Worm (Caenorhabditis elegans): Measurements from ENCODE around the gene C06A6.7.

The C06A6.7 gene

DNA sequence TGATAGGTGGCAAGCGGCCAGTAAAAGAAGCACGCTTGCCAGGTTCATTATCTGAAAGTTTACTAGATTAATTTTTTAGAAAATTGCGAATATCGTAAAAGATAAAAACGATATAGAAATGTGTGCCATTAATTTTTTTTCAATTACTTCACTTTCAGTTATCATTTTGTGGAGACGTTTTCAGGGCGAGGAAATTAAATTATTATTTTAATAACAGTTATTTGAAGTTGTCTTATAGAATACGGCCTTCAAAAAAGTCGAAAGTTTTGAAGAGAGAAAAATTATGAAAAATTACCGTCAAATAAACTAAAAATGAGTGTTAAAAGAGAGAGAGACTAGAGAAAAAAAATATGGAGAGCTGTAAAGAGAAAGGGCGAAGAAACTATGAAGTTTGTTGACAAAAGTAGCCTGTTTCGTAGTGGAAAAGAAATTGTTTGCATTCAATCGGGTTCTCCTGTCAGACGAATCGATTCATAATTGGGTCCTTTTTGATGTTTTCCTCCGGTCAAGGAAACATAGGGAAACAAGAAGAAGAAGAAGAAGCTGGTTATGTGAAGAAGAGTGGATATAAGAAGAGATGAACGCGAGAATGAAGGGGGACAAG lies 3.6 kb downstream of the C06A6.7 start, which contains the start of gene erp-44.2 (continued):
- no peak for TF ChIP-seq Y67H2A.10 (GFP tag; conservative IDR thresholded peaks at IDR 0.05)
- TF ChIP-seq snpc-1.3 (tag; optimal IDR thresholded peaks at IDR 0.05; ENCODE audit: insufficient read depth), result no peak
- TF ChIP-seq dox-1 (GFP tag; IDR thresholded peaks at IDR 0.05), result no peak

DNA sequence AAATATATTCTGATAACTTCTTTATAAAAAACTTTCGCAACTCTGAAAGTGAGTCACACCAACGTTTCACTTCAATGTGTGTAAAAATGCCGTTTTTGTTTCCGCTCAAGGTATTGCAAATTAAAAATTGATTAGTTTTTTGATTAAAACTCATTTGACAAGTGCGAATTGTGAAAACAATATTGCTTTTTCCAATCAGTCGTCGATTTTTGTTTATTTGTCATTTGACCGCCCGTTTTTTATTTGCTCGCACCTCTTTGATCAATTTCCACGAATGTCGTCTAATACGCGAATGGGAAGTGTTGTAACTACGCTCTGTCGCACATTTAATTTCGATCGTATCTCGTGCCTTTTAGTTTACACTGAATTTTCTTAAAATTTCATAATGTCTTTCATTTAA lies 8.2 kb downstream of the C06A6.7 start, which contains the start of gene mvb-12:
mvb-12 (plus strand) TSS at position 375 of the 400 bp plus-strand sequence.
- TF ChIP-seq nhr-80 (tag; optimal IDR thresholded peaks at IDR 0.05) (peak; percentile 79), Y95B8A.8 (GFP tag; IDR thresholded peaks at IDR 0.05) (no peak), Y67H2A.10 (GFP tag; conservative IDR thresholded peaks at IDR 0.05) (no peak), athp-1 (tag; optimal IDR thresholded peaks at IDR 0.05) (no peak), F55B11.4 (tag; optimal IDR thresholded peaks at IDR 0.05; ENCODE audit: borderline replicate concordance, insufficient read depth) (no peak), ztf-25 (GFP tag; IDR thresholded peaks at IDR 0.05) (no peak), cebp-1 (GFP tag; IDR thresholded peaks at IDR 0.05) (peak; percentile 22; the same call in 1 of the 2 replicates), cebp-1 (tag; optimal IDR thresholded peaks at IDR 0.05) (peak; percentile 79), nfyb-1 (GFP tag; IDR thresholded peaks at IDR 0.05) (0 out of 2 replicates have a peak, but pooled peaks have one; percentile 20), rcor-1 (GFP tag; IDR thresholded peaks at IDR 0.05) (no peak), lin-26 (GFP tag; IDR thresholded peaks at IDR 0.05) (no peak), attf-5 (GFP tag; optimal IDR thresholded peaks at IDR 0.05) (peak; percentile 19), mcd-1 (GFP tag; IDR thresholded peaks at IDR 0.05) (0 out of 2 replicates have a peak, but pooled peaks have one; percentile 20), ztf-22 (GFP tag; optimal IDR thresholded peaks at IDR 0.05) (no peak), let-607 (tag; optimal IDR thresholded peaks at IDR 0.05) (peak in 1 of 2 experiments; percentile 4)

DNA sequence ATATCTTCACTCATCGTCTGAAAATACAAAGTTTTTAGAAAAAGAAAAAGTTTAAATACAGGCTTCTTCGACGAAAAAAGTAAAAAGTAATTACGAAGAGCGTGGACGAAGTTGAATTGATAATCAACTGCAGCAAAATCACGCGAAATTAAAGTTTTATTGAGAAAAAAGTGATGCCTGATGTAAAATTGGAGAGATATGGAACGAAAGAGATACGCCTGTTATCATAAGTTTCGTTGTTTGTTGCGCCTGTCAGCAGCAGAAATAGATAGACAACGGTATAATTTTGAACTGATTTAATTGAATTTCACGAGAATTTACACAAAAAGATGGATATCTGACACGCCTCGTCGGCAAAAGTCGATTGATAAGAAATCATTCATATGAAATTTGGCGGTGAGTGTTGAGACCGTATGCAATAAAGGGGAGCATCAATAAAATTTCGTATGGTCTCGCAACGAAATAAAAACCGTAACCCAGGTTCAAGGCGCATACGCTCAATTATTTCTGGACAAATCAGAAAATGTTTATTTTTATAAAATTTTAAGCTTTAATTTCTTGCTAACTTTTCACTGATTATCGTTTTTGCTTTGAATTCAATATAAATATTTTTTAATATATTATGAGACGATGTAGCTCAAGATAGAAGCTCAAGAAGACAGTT lies 8.9 kb downstream of the C06A6.7 start, which contains the start of gene C06A6.4:
C06A6.4 (minus strand) TSS at position 24 of the 664 bp plus-strand sequence.
- TF ChIP-seq lsl-1 (GFP tag; optimal IDR thresholded peaks at IDR 0.05), result peak; percentile 97
- no peak for TF ChIP-seq ztf-26 (tag; optimal IDR thresholded peaks at IDR 0.05)
- TF ChIP-seq snpc-1.1 (tag; optimal IDR thresholded peaks at IDR 0.05; ENCODE audit: insufficient read depth), result peak; percentile 7
- TF ChIP-seq B0035.1 (tag; optimal IDR thresholded peaks at IDR 0.05), result no peak
- TF ChIP-seq tbp1 (GFP tag; optimal IDR thresholded peaks at IDR 0.05), result peak; percentile 19
- TF ChIP-seq pbrm-1 (GFP tag; IDR thresholded peaks at IDR 0.05), result peak; percentile 42; the same call in 1 of the 2 replicates
- TF ChIP-seq ztf-18 (tag; optimal IDR thresholded peaks at IDR 0.05), result no peak
- no peak for TF ChIP-seq tbx-9 (tag; optimal IDR thresholded peaks at IDR 0.05; ENCODE audit: borderline replicate concordance)
- TF ChIP-seq him-1 (tag; optimal IDR thresholded peaks at IDR 0.05), result peak; percentile 6
- no peak for TF ChIP-seq ztf-3 (GFP tag; optimal IDR thresholded peaks at IDR 0.05)
- no peak for TF ChIP-seq T26A5.8 (tag; optimal IDR thresholded peaks at IDR 0.05)
- TF ChIP-seq cebp-1 (GFP tag; IDR thresholded peaks at IDR 0.05), result no peak
- no peak for TF ChIP-seq cebp-1 (tag; optimal IDR thresholded peaks at IDR 0.05)
- TF ChIP-seq Y53F4B.3 (GFP tag; IDR thresholded peaks at IDR 0.05), result no peak
- TF ChIP-seq lin-26 (GFP tag; IDR thresholded peaks at IDR 0.05), result no peak
- TF ChIP-seq egrh-3 (GFP tag; IDR thresholded peaks at IDR 0.05), result no peak
- peak; percentile 83 for TF ChIP-seq xnd-1 (tag; optimal IDR thresholded peaks at IDR 0.05)
- TF ChIP-seq efl-1 (GFP tag; optimal IDR thresholded peaks at IDR 0.05), result peak; percentile 80
- no peak for TF ChIP-seq mxl-1 (tag; optimal IDR thresholded peaks at IDR 0.05)
- peak; percentile 73 for TF ChIP-seq D2030.7 (GFP tag; IDR thresholded peaks at IDR 0.05)
- no peak for TF ChIP-seq attf-5 (GFP tag; optimal IDR thresholded peaks at IDR 0.05)
- 0 out of 2 replicates have a peak, but pooled peaks have one; percentile 11 for TF ChIP-seq hmg-1.2 (GFP tag; IDR thresholded peaks at IDR 0.05)
- no peak for TF ChIP-seq ccch-3 (GFP tag; optimal IDR thresholded peaks at IDR 0.05)
- no peak for TF ChIP-seq ceh-79 (tag; optimal IDR thresholded peaks at IDR 0.05)
- peak; percentile 45 for TF ChIP-seq dpl-1 (GFP tag; optimal IDR thresholded peaks at IDR 0.05)
- no peak for TF ChIP-seq rcor-1 (GFP tag; IDR thresholded peaks at IDR 0.05)
- TF ChIP-seq bed-1 (GFP tag; IDR thresholded peaks at IDR 0.05), result no peak
- TF ChIP-seq F57C9.4 (tag; optimal IDR thresholded peaks at IDR 0.05), result no peak
- TF ChIP-seq pha-4 (tag; optimal IDR thresholded peaks at IDR 0.05), result no peak
- no peak for TF ChIP-seq Y95B8A.8 (GFP tag; IDR thresholded peaks at IDR 0.05)
- TF ChIP-seq atf-7 (tag; optimal IDR thresholded peaks at IDR 0.05), result no peak
